Fruit fly (Drosophila melanogaster) whole organism, adult: ENCODE results near the gene clumsy.

ENCODE experiments used
- CG11617 ChIP-seq: fragments of 200-800 bp; sonication (Bioruptor generic); optimal IDR thresholded peaks from 2 replicates; lab custom pipeline; 2017; ENCODE audit warnings: mild to moderate bottlenecking, missing biosample characterization, missing genetic modification reagents, missing genetic modification characterization
- CG12768 ChIP-seq: fragments of 200-800 bp; sonication (Bioruptor generic); optimal IDR thresholded peaks from 2 replicates; lab custom pipeline; 2017; ENCODE audit warnings: missing biosample characterization, missing genetic modification characterization, mild to moderate bottlenecking, moderate library complexity, missing genetic modification reagents
- CG14711 ChIP-seq: fragments of 200-800 bp; sonication (Bioruptor generic); optimal IDR thresholded peaks from 2 replicates; lab custom pipeline; 2018; ENCODE audit warnings: missing biosample characterization, mild to moderate bottlenecking, missing genetic modification characterization, moderate library complexity
- CG1620 ChIP-seq: fragments of 200-800 bp; sonication (Bioruptor generic); optimal IDR thresholded peaks from 2 replicates; lab custom pipeline; 2016; ENCODE audit warnings: missing biosample characterization, missing genetic modification characterization
- CG33017 ChIP-seq: fragments of 200-800 bp; sonication (Bioruptor generic); optimal IDR thresholded peaks from 2 replicates; lab custom pipeline; 2018; ENCODE audit warnings: missing biosample characterization, mild to moderate bottlenecking, missing genetic modification characterization, moderate library complexity
- CG5204 ChIP-seq: fragments of 200-800 bp; sonication (Bioruptor generic); optimal IDR thresholded peaks from 2 replicates; lab custom pipeline; 2016; ENCODE audit warnings: missing biosample characterization, missing genetic modification characterization
- CG7045 ChIP-seq: fragments of 200-800 bp; sonication (Bioruptor generic); optimal IDR thresholded peaks from 2 replicates; lab custom pipeline; 2017; ENCODE audit warnings: missing biosample characterization, mild to moderate bottlenecking, missing genetic modification characterization
- CG7101 ChIP-seq: fragments of 200-800 bp; sonication (Bioruptor generic); optimal IDR thresholded peaks from 2 replicates; lab custom pipeline; 2018; ENCODE audit warnings: missing biosample characterization, mild to moderate bottlenecking, missing genetic modification characterization, moderate library complexity
- Clk ChIP-seq: fragments of 200-800 bp; sonication (Bioruptor generic); optimal IDR thresholded peaks from 2 replicates; lab custom pipeline; 2017; ENCODE audit warnings: missing biosample characterization, missing genetic modification characterization
- Crg-1 ChIP-seq: fragments of 200-800 bp; sonication (Bioruptor generic); optimal IDR thresholded peaks from 2 replicates; lab custom pipeline; 2016; ENCODE audit warnings: missing biosample characterization, missing genetic modification characterization
- Hr96 ChIP-seq: fragments of 200-800 bp; sonication (Bioruptor generic); optimal IDR thresholded peaks from 2 replicates; lab custom pipeline; 2016; ENCODE audit warnings: missing biosample characterization, missing genetic modification characterization
- Mnt ChIP-seq: fragments of 200-800 bp; sonication (Bioruptor generic); optimal IDR thresholded peaks from 2 replicates; lab custom pipeline; 2016; ENCODE audit warnings: missing biosample characterization, mild to moderate bottlenecking, missing genetic modification characterization
- bab1 ChIP-seq: fragments of 200-800 bp; sonication (Bioruptor generic); optimal IDR thresholded peaks from 3 replicates; lab custom pipeline; 2019; ENCODE audit warnings: missing biosample characterization, mild to moderate bottlenecking, missing genetic modification characterization, moderate library complexity
- cic ChIP-seq: fragments of 200-800 bp; sonication (Bioruptor generic); optimal IDR thresholded peaks from 2 replicates; lab custom pipeline; 2017; ENCODE audit warnings: missing biosample characterization, mild to moderate bottlenecking, missing genetic modification characterization, moderate library complexity
- cnc ChIP-seq, 2 experiments: fragments of >200 bp; optimal IDR thresholded peaks; 2 replicates each; lab custom pipeline; 2017
- kay ChIP-seq: fragments of 200-800 bp; sonication (Bioruptor generic); peaks from one replicate; lab custom pipeline; 2016; ENCODE audit warnings: missing biosample characterization, missing genetic modification characterization, borderline replicate concordance
- ovo ChIP-seq: fragments of 200-800 bp; sonication (Bioruptor generic); optimal IDR thresholded peaks from 2 replicates; lab custom pipeline; 2016; ENCODE audit warnings: missing biosample characterization, missing genetic modification characterization
- pad ChIP-seq: fragments of 200-800 bp; sonication (Bioruptor generic); optimal IDR thresholded peaks from 3 replicates; lab custom pipeline; 2017; ENCODE audit warnings: missing biosample characterization, missing genetic modification characterization, mild to moderate bottlenecking, moderate library complexity, missing genetic modification reagents
- tj ChIP-seq: fragments of 200-800 bp; sonication (Bioruptor generic); optimal IDR thresholded peaks from 3 replicates; lab custom pipeline; 2017; ENCODE audit warnings: missing biosample characterization, mild to moderate bottlenecking, missing genetic modification characterization, moderate library complexity
- toe ChIP-seq: fragments of 200-800 bp; sonication (Bioruptor generic); optimal IDR thresholded peaks from 2 replicates; lab custom pipeline; 2016; ENCODE audit warnings: missing biosample characterization, missing genetic modification characterization

Gene clumsy

DNA sequence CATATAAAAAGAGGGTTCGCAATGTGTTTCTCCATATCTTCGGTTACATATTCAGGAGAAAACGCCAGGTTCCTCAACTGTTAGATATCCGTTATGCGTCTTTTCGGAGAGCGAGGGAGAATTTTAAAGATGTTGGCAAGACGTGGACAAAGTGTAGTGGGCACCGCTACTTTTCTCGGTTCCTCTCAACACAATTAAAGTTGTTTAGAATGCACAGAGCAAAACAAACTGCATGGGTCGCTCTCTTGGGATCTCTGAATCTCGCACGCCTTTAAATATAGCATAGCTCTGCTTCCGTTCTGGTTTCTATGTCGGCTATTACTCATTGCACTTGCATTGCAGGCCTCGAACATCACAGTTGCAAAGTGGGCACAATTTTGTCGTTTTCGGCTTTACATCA lies at the start of gene clumsy:
Gene clumsy (plus strand): TSS at position 301 of the 400 bp plus-strand sequence.
- TF ChIP-seq CG7045 (no peak), toe (GFP tag; lab: Kevin White, UChicago) (no peak), bab1 (GFP tag; lab: Kevin White, UChicago) (no peak), ovo (GFP tag; lab: Kevin White, UChicago) (no peak), cnc (optimal IDR thresholded peaks at IDR 0.05; lab: Kevin White, UChicago) (no peak), CG7101 (tag; lab: Kevin White, UChicago) (no peak), pad (peak; percentile 19), CG5204 (GFP tag; lab: Kevin White, UChicago) (no peak)

DNA sequence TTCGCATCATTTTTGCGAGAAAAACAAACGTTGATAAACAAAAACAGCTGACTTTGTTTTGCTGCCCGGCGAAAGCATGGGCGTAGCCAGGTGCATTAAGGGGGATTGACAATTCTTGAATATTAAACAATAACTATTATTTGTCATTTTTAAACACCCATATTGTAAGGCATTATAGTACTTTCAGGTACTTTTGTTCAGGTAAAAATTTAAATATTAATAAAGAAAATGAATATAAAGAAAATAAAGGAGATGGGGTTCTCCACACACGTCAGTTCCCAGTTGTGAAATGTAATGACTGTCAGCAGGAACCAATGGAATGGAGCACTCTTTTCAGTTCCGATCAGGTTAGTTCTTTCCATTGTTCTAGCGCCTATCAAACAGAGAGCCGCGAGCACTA lies 47.7 kb upstream of the clumsy start, which contains the start of the genes Coq3 and Pld3:
Gene Coq3 (minus strand): TSS at position 58 of the 400 bp plus-strand sequence.
Gene Pld3 (plus strand): TSS at position 294 of the 400 bp plus-strand sequence.
- TF ChIP-seq Hr96 (GFP tag; lab: Kevin White, UChicago) (no peak), ovo (GFP tag; lab: Kevin White, UChicago) (peak; percentile 77), CG33017 (peak; percentile 94), pad (peak; percentile 85), toe (GFP tag; lab: Kevin White, UChicago) (peak; percentile 88), bab1 (GFP tag; lab: Kevin White, UChicago) (peak; percentile 95), CG14711 (tag; lab: Kevin White, UChicago) (peak; percentile 89), Clk (GFP tag; lab: Kevin White, UChicago) (peak; percentile 83), CG1620 (GFP tag; lab: Kevin White, UChicago) (peak; percentile 91), Crg-1 (peak; percentile 87), cnc (optimal IDR thresholded peaks at IDR 0.05; lab: Kevin White, UChicago) (no peak), cic (GFP tag; lab: Kevin White, UChicago) (peak; percentile 73), CG7045 (peak; percentile 90), CG5204 (GFP tag; lab: Kevin White, UChicago) (no peak), kay (no peak), CG7101 (tag; lab: Kevin White, UChicago) (peak; percentile 96), CG11617 (peak; percentile 96), Mnt (GFP tag; lab: Kevin White, UChicago) (peak; percentile 92), tj (GFP tag; lab: Kevin White, UChicago) (peak; percentile 89), CG12768 (GFP tag; lab: Kevin White, UChicago) (peak; percentile 94)

DNA sequence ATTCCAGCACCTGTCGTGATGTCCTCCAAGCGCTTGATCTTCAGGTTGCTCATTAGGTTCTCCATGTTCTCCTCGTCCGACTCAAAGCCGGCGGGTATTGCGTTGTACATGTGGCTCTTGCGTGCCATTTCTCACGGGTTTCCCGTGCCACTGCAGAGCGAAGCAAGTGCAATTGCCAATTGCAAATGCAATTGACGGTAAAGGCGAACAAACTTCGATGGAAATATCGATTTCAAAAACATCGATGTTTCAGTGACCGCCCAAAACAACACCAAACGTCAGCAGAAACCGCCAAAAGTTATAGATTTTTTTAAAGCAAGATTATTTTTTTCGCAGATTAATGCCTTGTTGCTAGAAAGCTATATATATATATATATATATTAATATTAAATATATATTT lies 43.4 kb upstream of the clumsy start, which contains the start of gene Nbr:
Gene Nbr (minus strand): TSS at position 209 of the 400 bp plus-strand sequence.
- TF ChIP-seq cic (GFP tag; lab: Kevin White, UChicago) (no peak), bab1 (GFP tag; lab: Kevin White, UChicago) (peak; percentile 45), toe (GFP tag; lab: Kevin White, UChicago) (no peak), Hr96 (GFP tag; lab: Kevin White, UChicago) (no peak), kay (no peak), cnc (optimal IDR thresholded peaks at IDR 0.05; lab: Kevin White, UChicago) (no peak), CG33017 (no peak), Crg-1 (no peak), CG14711 (tag; lab: Kevin White, UChicago) (no peak), CG5204 (GFP tag; lab: Kevin White, UChicago) (no peak), CG12768 (GFP tag; lab: Kevin White, UChicago) (no peak), pad (no peak), CG1620 (GFP tag; lab: Kevin White, UChicago) (no peak), tj (GFP tag; lab: Kevin White, UChicago) (peak; percentile 61), CG7101 (tag; lab: Kevin White, UChicago) (no peak), ovo (GFP tag; lab: Kevin White, UChicago) (no peak), CG7045 (no peak), Clk (GFP tag; lab: Kevin White, UChicago) (no peak)

DNA sequence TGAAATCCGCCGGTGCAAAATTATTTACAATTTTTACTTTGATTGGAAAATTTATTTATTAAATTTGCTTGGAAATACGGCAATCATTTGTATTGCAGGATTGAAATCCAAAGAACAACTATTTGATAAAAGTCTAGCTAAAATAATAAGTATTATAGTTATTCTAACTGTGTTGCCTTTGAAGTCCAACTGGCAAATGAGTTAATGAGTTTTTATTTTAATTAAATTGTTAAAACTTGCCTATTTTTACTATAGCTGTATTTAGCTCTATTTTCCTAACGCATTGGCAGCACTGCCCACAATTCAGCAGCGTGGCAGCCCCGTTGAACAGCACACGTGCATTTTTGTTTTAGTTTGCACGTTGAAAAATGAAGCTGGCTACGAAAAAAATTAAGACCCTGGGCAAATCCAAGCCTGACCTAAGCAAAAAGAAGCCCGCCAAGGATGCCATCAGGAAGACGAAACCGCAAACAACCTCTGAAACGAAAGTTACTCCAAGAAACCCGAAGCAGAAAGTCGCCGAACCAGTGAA lies 42.9 kb upstream of the clumsy start, which contains the start of gene Noc2:
Gene Noc2 (plus strand): TSS at position 331 of the 532 bp plus-strand sequence.
- no peak for TF ChIP-seq CG7045
- TF ChIP-seq Clk (GFP tag; lab: Kevin White, UChicago), result no peak
- TF ChIP-seq tj (GFP tag; lab: Kevin White, UChicago), result peak; percentile 51
- no peak for TF ChIP-seq cic (GFP tag; lab: Kevin White, UChicago)
- peak; percentile 16 for TF ChIP-seq CG14711 (tag; lab: Kevin White, UChicago)
- TF ChIP-seq CG11617, result peak; percentile 50
- TF ChIP-seq CG5204 (GFP tag; lab: Kevin White, UChicago), result no peak
- peak; percentile 57 for TF ChIP-seq CG1620 (GFP tag; lab: Kevin White, UChicago)
- TF ChIP-seq Hr96 (GFP tag; lab: Kevin White, UChicago), result peak; percentile 44
- TF ChIP-seq CG7101 (tag; lab: Kevin White, UChicago), result peak; percentile 29
- no peak for TF ChIP-seq Crg-1
- TF ChIP-seq pad, result peak; percentile 27
- TF ChIP-seq ovo (GFP tag; lab: Kevin White, UChicago), result peak; percentile 42
- no peak for TF ChIP-seq kay
- TF ChIP-seq CG12768 (GFP tag; lab: Kevin White, UChicago), result peak; percentile 58
- peak; percentile 35 for TF ChIP-seq bab1 (GFP tag; lab: Kevin White, UChicago)
- no peak for TF ChIP-seq CG33017
- no peak for TF ChIP-seq cnc (optimal IDR thresholded peaks at IDR 0.05; lab: Kevin White, UChicago)
- TF ChIP-seq toe (GFP tag; lab: Kevin White, UChicago), result peak; percentile 74
- peak; percentile 98 for TF ChIP-seq Mnt (GFP tag; lab: Kevin White, UChicago)

DNA sequence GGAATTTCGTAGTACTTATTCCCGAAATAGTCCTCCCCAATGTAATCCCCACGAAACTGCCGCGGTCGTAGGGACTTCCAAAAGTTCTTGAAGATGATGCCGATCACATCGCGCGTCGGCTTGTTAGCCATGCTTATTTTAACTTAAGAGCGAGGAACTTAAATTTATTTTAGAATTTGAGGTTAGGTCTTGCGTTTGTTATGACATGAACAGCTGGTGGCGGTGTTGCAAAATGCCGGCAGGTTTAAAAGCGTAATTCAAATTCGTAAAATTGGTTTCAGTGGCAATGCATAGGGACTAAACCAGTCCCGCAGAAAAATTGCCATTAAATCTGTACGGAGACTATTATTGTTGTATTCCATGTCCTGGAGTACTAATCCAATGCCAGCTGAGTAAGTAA lies 39.9 kb upstream of the clumsy start:
- TF ChIP-seq CG1620 (GFP tag; lab: Kevin White, UChicago), result peak; percentile 37
- TF ChIP-seq kay, result no peak
- TF ChIP-seq CG12768 (GFP tag; lab: Kevin White, UChicago), result no peak
- peak; percentile 12 for TF ChIP-seq Hr96 (GFP tag; lab: Kevin White, UChicago)
- TF ChIP-seq cnc (optimal IDR thresholded peaks at IDR 0.05; lab: Kevin White, UChicago), result no peak
- TF ChIP-seq CG11617, result peak; percentile 21
- TF ChIP-seq Clk (GFP tag; lab: Kevin White, UChicago), result no peak
- TF ChIP-seq CG7045, result no peak
- peak; percentile 72 for TF ChIP-seq Mnt (GFP tag; lab: Kevin White, UChicago)
- no peak for TF ChIP-seq toe (GFP tag; lab: Kevin White, UChicago)
- TF ChIP-seq ovo (GFP tag; lab: Kevin White, UChicago), result no peak
- TF ChIP-seq Crg-1, result peak; percentile 27
- TF ChIP-seq tj (GFP tag; lab: Kevin White, UChicago), result no peak
- TF ChIP-seq cic (GFP tag; lab: Kevin White, UChicago), result peak; percentile 56
- TF ChIP-seq CG14711 (tag; lab: Kevin White, UChicago), result peak; percentile 81
- peak; percentile 49 for TF ChIP-seq pad
- TF ChIP-seq CG33017, result no peak
- peak; percentile 54 for TF ChIP-seq CG7101 (tag; lab: Kevin White, UChicago)
- peak; percentile 30 for TF ChIP-seq bab1 (GFP tag; lab: Kevin White, UChicago)
